Fruit fly (Drosophila melanogaster) whole organism, embryonic: ENCODE data around the gene CG18179.

ENCODE experiments used
- Ada2b ChIP-seq: fragments of 200-800 bp; sonication (Bioruptor generic); IDR thresholded peaks from 2 replicates; pipeline ENCODE4 v1.3.6; 2022; ENCODE audit warnings: missing biosample characterization, missing genetic modification characterization
- Asciz ChIP-seq: fragments of 200-800 bp; sonication (Bioruptor generic); optimal IDR thresholded peaks from 2 replicates; lab custom pipeline; 2017; ENCODE audit warnings: missing biosample characterization, mild to moderate bottlenecking, missing genetic modification characterization, missing genetic modification reagents
- B-H1 ChIP-seq: fragments of 200-800 bp; sonication (Bioruptor generic); IDR thresholded peaks from 3 replicates; pipeline ENCODE4 v1.3.6; 2022; ENCODE audit warnings: missing biosample characterization, missing genetic modification characterization
- Bgb ChIP-seq: fragments of 200-800 bp; sonication (Bioruptor generic); IDR thresholded peaks from 2 replicates; pipeline ENCODE4 v1.3.6; 2022; ENCODE audit warnings: missing biosample characterization, missing genetic modification characterization; ENCODE audit not compliant: partially characterized antibody
- CG10565 ChIP-seq: fragments of 200-800 bp; sonication (Bioruptor generic); optimal IDR thresholded peaks from 3 replicates; lab custom pipeline; 2016; ENCODE audit warnings: missing biosample characterization, mild to moderate bottlenecking, missing genetic modification characterization
- CG11085 ChIP-seq: fragments of 200-800 bp; sonication (Bioruptor generic); IDR thresholded peaks from 2 replicates; pipeline ENCODE4 v1.3.6; 2022; ENCODE audit warnings: missing biosample characterization, missing genetic modification characterization
- CG14014 ChIP-seq: fragments of 200-800 bp; sonication (Bioruptor generic); IDR thresholded peaks from 2 replicates; pipeline ENCODE4 v1.3.6; 2022; ENCODE audit warnings: missing biosample characterization, missing genetic modification characterization
- CG14441 ChIP-seq: fragments of 200-800 bp; sonication (Bioruptor generic); IDR thresholded peaks from 2 replicates; pipeline ENCODE4 v1.3.6; 2022; ENCODE audit warnings: missing biosample characterization, missing genetic modification characterization
- CG1647 ChIP-seq: fragments of 200-800 bp; sonication (Bioruptor generic); optimal IDR thresholded peaks from 3 replicates; lab custom pipeline; 2016; ENCODE audit warnings: missing biosample characterization, missing genetic modification characterization
- CG16779 ChIP-seq: fragments of 200-800 bp; sonication (Bioruptor generic); IDR thresholded peaks from 2 replicates; pipeline ENCODE4 v1.3.6; 2022; ENCODE audit warnings: missing biosample characterization, missing genetic modification characterization
- CG17361 ChIP-seq: fragments of 200-800 bp; sonication (Bioruptor generic); IDR thresholded peaks from 3 replicates; pipeline ENCODE4 v1.3.6; 2022; ENCODE audit warnings: missing biosample characterization, missing genetic modification characterization
- CG18262 ChIP-seq: fragments of 200-800 bp; optimal IDR thresholded peaks from 3 replicates; lab custom pipeline; 2019; ENCODE audit warnings: missing biosample characterization, mild to moderate bottlenecking, missing genetic modification characterization, moderate library complexity
- CG32767 ChIP-seq: fragments of 200-800 bp; sonication (Bioruptor generic); IDR thresholded peaks from 2 replicates; pipeline ENCODE4 v1.3.6; 2022; ENCODE audit warnings: missing biosample characterization, missing genetic modification characterization
- CG33557 ChIP-seq: fragments of 200-800 bp; sonication (Bioruptor generic); optimal IDR thresholded peaks from 2 replicates; lab custom pipeline; 2019; ENCODE audit warnings: missing biosample characterization, mild to moderate bottlenecking, missing genetic modification characterization, moderate library complexity
- CG3847 ChIP-seq: fragments of 200-800 bp; sonication (Bioruptor generic); IDR thresholded peaks from 2 replicates; pipeline ENCODE4 v1.3.6; 2022; ENCODE audit warnings: missing biosample characterization, missing genetic modification characterization
- CG43689 ChIP-seq: fragments of 200-800 bp; sonication (Bioruptor generic); IDR thresholded peaks from 2 replicates; pipeline ENCODE4 v1.3.6; 2022; ENCODE audit warnings: missing biosample characterization, missing genetic modification characterization
- CG4707 ChIP-seq: fragments of 200-800 bp; sonication (Bioruptor generic); optimal IDR thresholded peaks from 2 replicates; lab custom pipeline; 2018; ENCODE audit warnings: missing biosample characterization, mild to moderate bottlenecking, missing genetic modification characterization, moderate library complexity
- CG5245 ChIP-seq: fragments of 200-800 bp; sonication (Bioruptor generic); optimal IDR thresholded peaks from 3 replicates; lab custom pipeline; 2016; ENCODE audit warnings: missing biosample characterization, missing genetic modification characterization
- CG8089 ChIP-seq: fragments of 200-800 bp; sonication (Bioruptor generic); optimal IDR thresholded peaks from 3 replicates; lab custom pipeline; 2016; ENCODE audit warnings: missing biosample characterization, missing genetic modification characterization
- CG9609 ChIP-seq: fragments of 200-800 bp; sonication (Bioruptor generic); optimal IDR thresholded peaks from 3 replicates; lab custom pipeline; 2016; ENCODE audit warnings: missing biosample characterization, missing genetic modification characterization
- CG9727 ChIP-seq: fragments of 200-800 bp; sonication (Bioruptor generic); optimal IDR thresholded peaks from 3 replicates; lab custom pipeline; 2017; ENCODE audit warnings: missing biosample characterization, mild to moderate bottlenecking, missing genetic modification characterization
- Fer1 ChIP-seq: fragments of 200-800 bp; sonication (Bioruptor generic); optimal IDR thresholded peaks from 2 replicates; lab custom pipeline; 2017; ENCODE audit warnings: missing biosample characterization, mild to moderate bottlenecking, missing genetic modification characterization
- HmgD ChIP-seq: fragments of 200-800 bp; sonication (Bioruptor generic); optimal IDR thresholded peaks from 3 replicates; lab custom pipeline; 2016; ENCODE audit warnings: missing biosample characterization, missing genetic modification characterization
- Hsf ChIP-seq: fragments of 200-800 bp; sonication (Bioruptor generic); optimal IDR thresholded peaks from 3 replicates; lab custom pipeline; 2016; ENCODE audit warnings: missing biosample characterization, missing genetic modification characterization
- Pdp1 ChIP-seq, 2 experiments: fragments of 200-800 bp; sonication (Bioruptor generic); optimal IDR thresholded peaks; 3 replicates each; lab custom pipeline; 2016; ENCODE audit warnings: missing biosample characterization in 2 of 2, missing genetic modification characterization in 2 of 2, mild to moderate bottlenecking in 1 of 2, moderate library complexity in 1 of 2
- Six4 ChIP-seq: fragments of 200-800 bp; sonication (Bioruptor generic); optimal IDR thresholded peaks from 2 replicates; lab custom pipeline; 2016; ENCODE audit warnings: missing biosample characterization, missing genetic modification characterization
- Ssrp ChIP-seq: fragments of 200-800 bp; sonication (Bioruptor generic); optimal IDR thresholded peaks from 2 replicates; lab custom pipeline; 2018; ENCODE audit warnings: missing biosample characterization, mild to moderate bottlenecking, missing genetic modification characterization, moderate library complexity
- Trl ChIP-seq, 3 experiments: fragments of >200 bp in 2 of 3; fragments of 200-800 bp in 1 of 3; sonication (Bioruptor generic) in 1 of 3; optimal IDR thresholded peaks; 2 replicates in 1 of 3; 3 replicates in 2 of 3; lab custom pipeline; 2016 to 2017; ENCODE audit warnings: missing biosample characterization in 1 of 3, missing genetic modification characterization in 1 of 3
- amos ChIP-seq: fragments of 200-800 bp; sonication (Bioruptor generic); IDR thresholded peaks from 2 replicates; pipeline ENCODE4 v1.3.6; 2022; ENCODE audit warnings: missing biosample characterization, missing genetic modification characterization; ENCODE audit not compliant: partially characterized antibody
- cg ChIP-seq: fragments of 200-800 bp; sonication (Bioruptor generic); optimal IDR thresholded peaks from 3 replicates; lab custom pipeline; 2019; ENCODE audit warnings: missing biosample characterization, mild to moderate bottlenecking, missing genetic modification characterization, moderate library complexity
- crc ChIP-seq: fragments of 200-800 bp; sonication (Bioruptor generic); optimal IDR thresholded peaks from 2 replicates; lab custom pipeline; 2016; ENCODE audit warnings: missing biosample characterization, missing genetic modification characterization
- dpn ChIP-seq, 2 experiments: fragments of 200-800 bp; sonication (Bioruptor generic); optimal IDR thresholded peaks; 3 replicates each; lab custom pipeline; 2016; ENCODE audit warnings: missing biosample characterization in 2 of 2, missing genetic modification characterization in 2 of 2
- ewg ChIP-seq: fragments of 200-800 bp; sonication (Bioruptor generic); optimal IDR thresholded peaks from 3 replicates; lab custom pipeline; 2017; ENCODE audit warnings: mild to moderate bottlenecking, missing biosample characterization, missing genetic modification reagents, missing genetic modification characterization
- exex ChIP-seq: fragments of 200-800 bp; sonication (Bioruptor generic); optimal IDR thresholded peaks from 4 replicates; lab custom pipeline; 2018; ENCODE audit warnings: missing biosample characterization, mild to moderate bottlenecking, missing genetic modification characterization, moderate library complexity
- eyg ChIP-seq: fragments of 200-800 bp; sonication (Bioruptor generic); optimal IDR thresholded peaks from 3 replicates; lab custom pipeline; 2016; ENCODE audit warnings: missing biosample characterization, missing genetic modification characterization
- gfzf ChIP-seq: fragments of 200-800 bp; sonication (Bioruptor generic); optimal IDR thresholded peaks from 2 replicates; lab custom pipeline; 2016; ENCODE audit warnings: missing biosample characterization, mild to moderate bottlenecking, missing genetic modification characterization, moderate library complexity
- gsb ChIP-seq: fragments of 200-800 bp; sonication (Bioruptor generic); IDR thresholded peaks from 2 replicates; pipeline ENCODE4 v1.3.6; 2022; ENCODE audit warnings: missing biosample characterization, missing genetic modification characterization
- ham ChIP-seq: fragments of 200-800 bp; sonication (Bioruptor generic); IDR thresholded peaks from 2 replicates; pipeline ENCODE4 v1.3.6; 2022; ENCODE audit warnings: missing biosample characterization, missing genetic modification characterization
- jumu ChIP-seq: fragments of 200-800 bp; sonication (Bioruptor generic); optimal IDR thresholded peaks from 3 replicates; lab custom pipeline; 2016; ENCODE audit warnings: missing biosample characterization, missing genetic modification characterization
- kni ChIP-seq: fragments of 200-800 bp; sonication (Bioruptor generic); optimal IDR thresholded peaks from 3 replicates; lab custom pipeline; 2017; ENCODE audit warnings: mild to moderate bottlenecking, missing biosample characterization, missing genetic modification reagents, missing genetic modification characterization
- lola ChIP-seq, 3 experiments: fragments of >200 bp in 2 of 3; fragments of 200-800 bp in 1 of 3; sonication (Bioruptor generic) in 1 of 3; optimal IDR thresholded peaks; 2 replicates each; lab custom pipeline; 2017 to 2019; ENCODE audit warnings: missing biosample characterization in 3 of 3, missing genetic modification characterization in 3 of 3, mild to moderate bottlenecking in 1 of 3, moderate library complexity in 1 of 3
- nau ChIP-seq: fragments of 200-800 bp; sonication (Bioruptor generic); optimal IDR thresholded peaks from 3 replicates; lab custom pipeline; 2017; ENCODE audit warnings: missing biosample characterization, mild to moderate bottlenecking, missing genetic modification characterization, missing genetic modification reagents
- nerfin-2 ChIP-seq: fragments of 200-800 bp; sonication (Bioruptor generic); IDR thresholded peaks from 2 replicates; pipeline ENCODE4 v1.3.6; 2022; ENCODE audit warnings: missing biosample characterization, missing genetic modification characterization; ENCODE audit not compliant: partially characterized antibody
- nom ChIP-seq: fragments of 200-800 bp; sonication (Bioruptor generic); optimal IDR thresholded peaks from 2 replicates; lab custom pipeline; 2017; ENCODE audit warnings: missing biosample characterization, missing genetic modification characterization, mild to moderate bottlenecking, moderate library complexity, missing genetic modification reagents
- run ChIP-seq: fragments of 200-800 bp; sonication (Bioruptor generic); optimal IDR thresholded peaks from 3 replicates; lab custom pipeline; 2018; ENCODE audit warnings: missing biosample characterization, mild to moderate bottlenecking, missing genetic modification characterization
- salm ChIP-seq: fragments of 200-800 bp; sonication (Bioruptor generic); optimal IDR thresholded peaks from 2 replicates; lab custom pipeline; 2018; ENCODE audit warnings: missing biosample characterization, mild to moderate bottlenecking, missing genetic modification characterization
- sens ChIP-seq: fragments of 200-800 bp; sonication (Bioruptor generic); peaks from one replicate; lab custom pipeline; 2016; ENCODE audit warnings: missing biosample characterization, missing genetic modification characterization
- tio ChIP-seq: fragments of 200-800 bp; sonication (Bioruptor generic); optimal IDR thresholded peaks from 2 replicates; lab custom pipeline; 2017; ENCODE audit warnings: missing biosample characterization, missing genetic modification characterization, inconsistent platforms
- unpg ChIP-seq: fragments of 200-800 bp; sonication (Bioruptor generic); optimal IDR thresholded peaks from 3 replicates; lab custom pipeline; 2018; ENCODE audit warnings: missing biosample characterization, mild to moderate bottlenecking, missing genetic modification characterization, moderate library complexity
- vvl ChIP-seq: fragments of 200-800 bp; sonication (Bioruptor generic); IDR thresholded peaks from 2 replicates; pipeline ENCODE4 v1.3.6; 2022; ENCODE audit warnings: missing biosample characterization, missing genetic modification characterization

Gene CG18179

dm6 chr3L:9678007-9678497, 39.0 kb downstream of the CG18179 start (continued):
- TF ChIP-seq CG8089 (GFP tag; lab: Kevin White, UChicago): peak; percentile 3
- no peak for TF ChIP-seq eyg (GFP tag; lab: Kevin White, UChicago)
- TF ChIP-seq Pdp1 (GFP tag; optimal IDR thresholded peaks at IDR 0.05; lab: Kevin White, UChicago): peak in 1 of 2 experiments; percentile 37
- no peak for TF ChIP-seq crc (GFP tag; lab: Kevin White, UChicago)
- TF ChIP-seq CG16779 (GFP tag; lab: Robert Waterston, UW): no peak
- TF ChIP-seq CG1647 (GFP tag; lab: Kevin White, UChicago): no peak
- no peak for TF ChIP-seq vvl (GFP tag; lab: Robert Waterston, UW)
- no peak for TF ChIP-seq nerfin-2 (GFP tag; lab: Robert Waterston, UW)
- TF ChIP-seq lola (GFP tag; optimal IDR thresholded peaks at IDR 0.05; lab: Kevin White, UChicago): peak in 1 of 3 experiments; percentile 24
- TF ChIP-seq CG33557: peak; percentile 22
- no peak for TF ChIP-seq run
- peak; percentile 3; the same call in 1 of the 2 replicates for TF ChIP-seq Ada2b (GFP tag; lab: Robert Waterston, UW)
- no peak for TF ChIP-seq amos (GFP tag; lab: Robert Waterston, UW)
- TF ChIP-seq CG11085: no peak
- peak; percentile 19 for TF ChIP-seq tio (GFP tag; lab: Kevin White, UChicago)
- TF ChIP-seq dpn (GFP tag; optimal IDR thresholded peaks at IDR 0.05; lab: Kevin White, UChicago): no peak
- no peak for TF ChIP-seq CG43689 (GFP tag; lab: Robert Waterston, UW)
- no peak for TF ChIP-seq CG32767 (GFP tag; lab: Robert Waterston, UW)
- peak; percentile 86 for TF ChIP-seq sens (GFP tag; lab: Kevin White, UChicago)
- TF ChIP-seq CG18262 (tag; lab: Kevin White, UChicago): peak; percentile 35
- TF ChIP-seq HmgD (GFP tag; lab: Kevin White, UChicago): no peak
- peak; percentile 71 for TF ChIP-seq cg
- TF ChIP-seq CG14441 (GFP tag; lab: Robert Waterston, UW): no peak
- TF ChIP-seq kni: peak; percentile 24
- no peak for TF ChIP-seq B-H1 (GFP tag; lab: Robert Waterston, UW)
- no peak for TF ChIP-seq CG14014 (GFP tag; lab: Robert Waterston, UW)
- no peak for TF ChIP-seq CG5245
- TF ChIP-seq CG10565: no peak
- 0 out of 3 replicates have a peak, but pooled peaks have one; percentile 35 for TF ChIP-seq CG17361 (GFP tag; lab: Robert Waterston, UW)
- no peak for TF ChIP-seq salm (tag; lab: Kevin White, UChicago)
- TF ChIP-seq CG3847 (GFP tag; lab: Robert Waterston, UW): no peak
- TF ChIP-seq nau (GFP tag; lab: Kevin White, UChicago): no peak
- no peak for TF ChIP-seq gsb (GFP tag; lab: Robert Waterston, UW)
- TF ChIP-seq gfzf (GFP tag; lab: Kevin White, UChicago): no peak
- no peak for TF ChIP-seq exex (tag; lab: Kevin White, UChicago)
- no peak for TF ChIP-seq Fer1
- TF ChIP-seq Six4 (GFP tag; lab: Kevin White, UChicago): no peak
- peak; percentile 6; the same call in 1 of the 2 replicates for TF ChIP-seq Bgb (GFP tag; lab: Robert Waterston, UW)
- no peak for TF ChIP-seq unpg (GFP tag; lab: Kevin White, UChicago)
- peak; percentile 13 for TF ChIP-seq Asciz (GFP tag; lab: Kevin White, UChicago)
- TF ChIP-seq ham (GFP tag; lab: Robert Waterston, UW): no peak
- TF ChIP-seq Trl (optimal IDR thresholded peaks at IDR 0.05; lab: Kevin White, UChicago): peak; percentile 58 to 79
- TF ChIP-seq Trl (GFP tag; optimal IDR thresholded peaks at IDR 0.05; lab: Kevin White, UChicago): peak; percentile 5
- TF ChIP-seq Ssrp (tag; lab: Kevin White, UChicago): peak; percentile 8
- no peak for TF ChIP-seq CG9609 (GFP tag; lab: Kevin White, UChicago)
- no peak for TF ChIP-seq CG9727 (GFP tag; lab: Kevin White, UChicago)
- peak; percentile 10 for TF ChIP-seq Hsf
- no peak for TF ChIP-seq ewg (GFP tag; lab: Kevin White, UChicago)
- TF ChIP-seq jumu (GFP tag; lab: Kevin White, UChicago): no peak
- TF ChIP-seq nom (GFP tag; lab: Kevin White, UChicago): peak; percentile 19
- peak; percentile 16 for TF ChIP-seq CG4707
